Fruit fly (Drosophila melanogaster): ENCODE results near the gene robo2.

The robo2 gene

DNA sequence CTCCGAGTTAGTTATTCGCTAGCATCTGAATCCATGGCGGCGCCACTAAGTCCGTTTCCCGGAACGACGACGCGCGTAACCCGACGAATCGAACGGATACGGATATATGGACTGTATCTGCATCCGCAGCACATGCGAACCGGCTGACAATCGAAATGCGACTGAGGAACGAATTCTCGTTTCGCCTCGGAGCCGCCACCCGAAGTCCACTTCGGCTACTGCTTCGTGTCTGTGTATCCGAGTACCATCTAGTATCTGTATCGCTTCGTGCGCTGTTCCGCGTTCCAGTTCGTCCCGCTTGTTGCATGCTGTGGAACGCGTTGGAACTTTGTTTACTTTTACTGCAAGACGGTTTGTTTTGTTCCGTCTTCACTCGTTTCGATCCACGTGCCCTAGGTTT is at the start of gene robo2:
TSS of gene robo2 (minus strand) at position 167 of the 400 bp plus-strand sequence.
- TF ChIP-seq tj (GFP tag; optimal IDR thresholded peaks at IDR 0.05) = peak; percentile 20
- TF ChIP-seq Mnt (GFP tag; optimal IDR thresholded peaks at IDR 0.05) = peak; percentile 76
- no peak for TF ChIP-seq CG33017 (tag; optimal IDR thresholded peaks at IDR 0.05)

DNA sequence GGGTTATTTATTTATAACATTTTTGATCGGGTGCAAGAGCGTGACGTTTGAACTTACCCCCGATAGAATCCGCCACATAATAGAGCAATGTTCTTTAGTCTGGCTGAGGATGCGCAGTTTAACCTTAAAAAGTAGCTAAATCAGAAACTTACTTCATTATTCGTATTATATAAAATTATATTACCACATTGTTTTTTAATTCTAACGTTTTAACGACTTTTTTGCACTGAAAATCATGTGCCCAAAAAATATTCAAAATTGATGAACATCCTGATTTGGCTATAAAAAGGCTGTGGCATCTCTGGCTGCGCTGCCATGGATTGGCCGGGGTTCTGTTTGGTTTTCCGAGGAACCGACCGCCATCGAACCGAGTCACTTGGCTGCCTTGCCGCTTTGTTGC is 49.8 kb upstream of the robo2 start:
- TF ChIP-seq tj (GFP tag; optimal IDR thresholded peaks at IDR 0.05) (no peak), Crg-1 (GFP tag; optimal IDR thresholded peaks at IDR 0.05) (no peak), pad (GFP tag; optimal IDR thresholded peaks at IDR 0.05) (no peak), CG7045 (GFP tag; optimal IDR thresholded peaks at IDR 0.05) (no peak), CG33017 (tag; optimal IDR thresholded peaks at IDR 0.05) (no peak), CG7101 (tag; optimal IDR thresholded peaks at IDR 0.05) (no peak), bab1 (GFP tag; optimal IDR thresholded peaks at IDR 0.05) (no peak), kay (GFP tag; ENCODE audit: borderline replicate concordance) (no peak), CG11617 (GFP tag; optimal IDR thresholded peaks at IDR 0.05) (no peak), Clk (GFP tag; optimal IDR thresholded peaks at IDR 0.05) (no peak), CG5204 (GFP tag; optimal IDR thresholded peaks at IDR 0.05) (no peak), CG1620 (GFP tag; optimal IDR thresholded peaks at IDR 0.05) (no peak), ovo (GFP tag; optimal IDR thresholded peaks at IDR 0.05) (no peak), CG12768 (GFP tag; optimal IDR thresholded peaks at IDR 0.05) (no peak), toe (GFP tag; optimal IDR thresholded peaks at IDR 0.05) (no peak), cnc (optimal IDR thresholded peaks at IDR 0.05) (no peak), CG14711 (tag; optimal IDR thresholded peaks at IDR 0.05) (no peak), Hr96 (GFP tag; optimal IDR thresholded peaks at IDR 0.05) (no peak), Mnt (GFP tag; optimal IDR thresholded peaks at IDR 0.05) (no peak), cic (GFP tag; optimal IDR thresholded peaks at IDR 0.05) (no peak)

DNA sequence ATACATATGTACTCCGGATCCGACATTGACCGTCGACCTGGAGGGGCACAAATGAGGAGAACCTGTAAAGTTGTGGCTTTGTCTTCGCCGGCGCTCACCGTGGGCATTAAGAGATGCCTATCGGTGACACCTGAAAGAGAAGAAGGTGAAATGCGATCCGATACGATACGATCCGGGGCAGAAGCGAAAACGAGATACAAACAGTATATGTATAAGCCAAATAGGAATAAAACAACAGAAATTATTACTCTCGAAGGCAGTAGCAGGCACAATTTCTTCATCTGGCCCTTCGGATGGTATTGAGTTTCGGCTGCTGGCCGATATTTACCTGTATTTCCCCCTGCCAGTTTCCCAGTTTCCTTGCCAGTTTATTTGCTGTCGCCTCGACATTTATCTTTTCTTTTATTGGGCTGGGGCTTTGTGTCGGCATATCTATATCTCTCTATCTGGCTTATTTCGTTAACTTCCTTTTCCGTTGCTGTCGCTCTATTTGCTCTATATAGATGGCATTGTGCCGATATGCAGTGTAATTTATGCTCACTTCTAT is 43.2 kb upstream of the robo2 start:
- TF ChIP-seq CG11617 (GFP tag; optimal IDR thresholded peaks at IDR 0.05) (no peak), CG12768 (GFP tag; optimal IDR thresholded peaks at IDR 0.05) (no peak), Clk (GFP tag; optimal IDR thresholded peaks at IDR 0.05) (no peak), CG33017 (tag; optimal IDR thresholded peaks at IDR 0.05) (no peak), kay (GFP tag; ENCODE audit: borderline replicate concordance) (no peak), bab1 (GFP tag; optimal IDR thresholded peaks at IDR 0.05) (no peak), CG1620 (GFP tag; optimal IDR thresholded peaks at IDR 0.05) (no peak), pad (GFP tag; optimal IDR thresholded peaks at IDR 0.05) (no peak), cnc (optimal IDR thresholded peaks at IDR 0.05) (no peak), Mnt (GFP tag; optimal IDR thresholded peaks at IDR 0.05) (no peak), ovo (GFP tag; optimal IDR thresholded peaks at IDR 0.05) (no peak)

DNA sequence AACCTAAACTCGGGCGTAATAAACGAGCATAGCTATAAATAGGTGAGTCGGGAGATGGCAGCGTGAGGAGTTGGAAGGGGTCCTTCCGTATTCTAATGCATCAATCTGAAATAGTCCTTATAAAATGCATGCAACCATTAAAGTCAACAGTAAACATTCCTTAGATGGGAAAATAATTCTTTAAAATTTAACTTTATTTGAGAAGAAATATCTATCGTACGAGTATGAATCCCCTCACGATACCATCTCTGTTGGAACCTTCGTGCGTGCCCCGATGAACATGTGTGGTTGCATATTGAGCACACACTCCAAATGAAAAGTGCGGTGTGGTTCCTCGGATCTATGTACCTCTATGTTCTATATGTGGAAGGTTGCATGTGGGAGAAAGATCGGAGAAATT is 41.9 kb upstream of the robo2 start:
- TF ChIP-seq kay (GFP tag; ENCODE audit: borderline replicate concordance) = no peak

DNA sequence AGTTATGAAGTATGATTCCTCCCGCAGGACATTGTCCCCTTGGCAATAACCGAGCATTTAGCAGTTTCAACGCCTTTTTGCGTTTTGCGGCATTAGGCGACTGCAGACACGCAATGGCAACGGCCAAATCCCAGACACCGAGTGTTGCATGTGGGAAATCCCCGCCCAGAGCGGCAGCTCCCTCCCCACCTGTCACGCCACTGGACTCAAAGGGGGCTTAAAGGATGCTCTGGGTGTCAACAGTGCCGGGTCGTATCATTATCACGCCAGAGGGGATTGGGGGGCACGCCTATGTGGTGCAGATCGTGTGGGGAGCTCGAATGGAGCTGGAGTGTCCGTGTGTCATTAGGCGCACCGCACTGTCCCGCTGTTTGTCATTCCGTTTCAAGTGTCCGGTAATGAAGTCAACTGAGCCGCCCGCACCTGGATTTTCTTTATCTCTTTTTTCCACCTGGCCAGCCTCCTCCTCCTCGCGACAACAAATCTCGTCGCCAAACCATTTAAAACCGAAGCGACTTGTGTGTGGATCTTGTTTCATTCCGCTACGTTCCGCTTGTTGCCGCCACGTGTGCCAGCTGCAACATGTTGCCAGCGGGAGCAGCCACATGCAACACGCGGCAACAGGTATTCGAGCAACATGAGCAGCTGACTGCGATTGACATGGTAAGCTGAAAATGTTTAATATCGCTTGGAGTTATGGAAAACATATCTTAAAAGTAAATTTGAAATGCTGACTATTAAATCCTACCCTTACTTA is 40.4 kb upstream of the robo2 start:
- no peak for TF ChIP-seq CG7045 (GFP tag; optimal IDR thresholded peaks at IDR 0.05)
- no peak for TF ChIP-seq Hr96 (GFP tag; optimal IDR thresholded peaks at IDR 0.05)
- TF ChIP-seq toe (GFP tag; optimal IDR thresholded peaks at IDR 0.05) = no peak
- no peak for TF ChIP-seq kay (GFP tag; ENCODE audit: borderline replicate concordance)
- TF ChIP-seq Crg-1 (GFP tag; optimal IDR thresholded peaks at IDR 0.05) = no peak

DNA sequence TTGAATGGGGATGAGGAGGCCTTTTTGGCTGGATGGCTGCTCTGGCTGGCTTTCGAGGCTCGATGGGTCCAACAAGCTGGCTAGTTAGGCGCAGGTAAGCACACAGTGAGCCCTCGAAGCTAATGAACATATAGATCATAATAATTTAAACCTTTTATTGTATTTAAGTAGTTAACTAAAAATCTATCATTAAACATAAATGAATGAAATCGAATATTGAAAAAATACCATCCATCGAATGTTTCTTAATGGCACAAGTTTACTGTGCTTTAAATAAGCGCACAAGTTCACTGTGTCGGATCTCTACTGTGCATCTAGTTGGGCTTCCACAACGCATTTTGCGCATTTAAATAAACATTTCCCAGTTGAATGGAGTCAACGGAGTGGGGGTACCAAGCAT is 39.1 kb upstream of the robo2 start:
- TF ChIP-seq cnc (optimal IDR thresholded peaks at IDR 0.05) (no peak), CG14711 (tag; optimal IDR thresholded peaks at IDR 0.05) (no peak), CG12768 (GFP tag; optimal IDR thresholded peaks at IDR 0.05) (no peak), Crg-1 (GFP tag; optimal IDR thresholded peaks at IDR 0.05) (no peak), pad (GFP tag; optimal IDR thresholded peaks at IDR 0.05) (no peak), bab1 (GFP tag; optimal IDR thresholded peaks at IDR 0.05) (no peak), cic (GFP tag; optimal IDR thresholded peaks at IDR 0.05) (no peak), Mnt (GFP tag; optimal IDR thresholded peaks at IDR 0.05) (no peak), CG1620 (GFP tag; optimal IDR thresholded peaks at IDR 0.05) (no peak), tj (GFP tag; optimal IDR thresholded peaks at IDR 0.05) (no peak), Hr96 (GFP tag; optimal IDR thresholded peaks at IDR 0.05) (no peak), CG33017 (tag; optimal IDR thresholded peaks at IDR 0.05) (no peak), toe (GFP tag; optimal IDR thresholded peaks at IDR 0.05) (no peak), Clk (GFP tag; optimal IDR thresholded peaks at IDR 0.05) (no peak), CG11617 (GFP tag; optimal IDR thresholded peaks at IDR 0.05) (no peak), CG7101 (tag; optimal IDR thresholded peaks at IDR 0.05) (no peak), kay (GFP tag; ENCODE audit: borderline replicate concordance) (no peak), CG7045 (GFP tag; optimal IDR thresholded peaks at IDR 0.05) (no peak)

DNA sequence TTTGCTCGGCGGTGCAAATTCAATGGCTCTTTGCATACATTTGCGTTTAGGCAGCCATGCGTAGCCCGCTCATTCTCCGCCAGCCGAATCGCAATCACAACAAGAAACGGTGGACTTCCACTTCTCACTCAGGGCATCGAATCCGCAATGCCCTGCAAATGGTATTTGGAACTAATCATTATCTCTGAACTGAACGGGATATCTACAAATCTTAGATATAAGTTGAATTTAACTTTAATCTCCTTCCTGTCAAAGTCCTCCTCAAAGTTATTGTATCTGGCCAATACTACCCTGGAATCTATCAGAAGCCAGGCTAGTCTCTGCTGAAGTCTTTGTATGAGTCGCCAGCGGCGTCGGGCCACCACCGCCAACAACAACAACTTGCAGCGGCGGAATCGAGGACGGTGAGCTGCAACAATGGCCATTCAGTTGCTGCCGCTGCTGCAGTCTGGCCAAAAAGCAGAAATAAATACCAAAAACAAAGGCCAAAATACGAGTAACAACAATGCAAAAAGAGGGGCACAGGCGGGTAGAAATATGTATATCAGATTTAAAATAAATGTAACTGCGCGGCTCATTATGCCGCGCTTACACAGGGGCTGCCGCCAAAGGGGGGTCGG is 38.4 kb upstream of the robo2 start:
- TF ChIP-seq ovo (GFP tag; optimal IDR thresholded peaks at IDR 0.05) = no peak
- no peak for TF ChIP-seq Clk (GFP tag; optimal IDR thresholded peaks at IDR 0.05)
- TF ChIP-seq cnc (optimal IDR thresholded peaks at IDR 0.05) = no peak
- no peak for TF ChIP-seq CG33017 (tag; optimal IDR thresholded peaks at IDR 0.05)
- TF ChIP-seq Mnt (GFP tag; optimal IDR thresholded peaks at IDR 0.05) = no peak
- TF ChIP-seq Hr96 (GFP tag; optimal IDR thresholded peaks at IDR 0.05) = no peak
- no peak for TF ChIP-seq CG12768 (GFP tag; optimal IDR thresholded peaks at IDR 0.05)

Measured in whole organism, adult.